Fruit fly (Drosophila melanogaster) whole organism, pupa: ENCODE results near the gene CG31870.

Experiments
- CG10348 ChIP-seq: fragments of 200-800 bp; sonication (Bioruptor generic); IDR thresholded peaks from 2 replicates; pipeline ENCODE4 v1.3.6; 2022; ENCODE audit warnings: missing biosample characterization, missing genetic modification characterization
- CG13204 ChIP-seq: fragments of 200-800 bp; sonication (Bioruptor generic); optimal IDR thresholded peaks from 2 replicates; lab custom pipeline; 2018; ENCODE audit warnings: missing biosample characterization, mild to moderate bottlenecking, missing genetic modification characterization, moderate library complexity
- CG14655 ChIP-seq: fragments of 200-800 bp; sonication (Bioruptor generic); optimal IDR thresholded peaks from 3 replicates; lab custom pipeline; 2017; ENCODE audit warnings: mild to moderate bottlenecking, missing biosample characterization, missing genetic modification reagents, missing genetic modification characterization
- CG32121 ChIP-seq: fragments of 200-800 bp; sonication (Bioruptor generic); IDR thresholded peaks from 2 replicates; pipeline ENCODE4 v1.3.6; 2022; ENCODE audit warnings: missing biosample characterization, missing genetic modification characterization
- CG34367 ChIP-seq: fragments of 200-800 bp; sonication (Bioruptor generic); optimal IDR thresholded peaks from 2 replicates; lab custom pipeline; 2018; ENCODE audit warnings: missing biosample characterization, mild to moderate bottlenecking, missing genetic modification characterization
- CG9948 ChIP-seq: fragments of 200-800 bp; sonication (Bioruptor generic); optimal IDR thresholded peaks from 2 replicates; lab custom pipeline; 2018; ENCODE audit warnings: missing biosample characterization, mild to moderate bottlenecking, missing genetic modification characterization, moderate library complexity
- EcR ChIP-seq: fragments of 200-800 bp; sonication (Bioruptor generic); optimal IDR thresholded peaks from 3 replicates; lab custom pipeline; 2019; ENCODE audit warnings: missing biosample characterization, missing genetic modification characterization, mild to moderate bottlenecking, moderate library complexity, missing genetic modification reagents
- Ets98B ChIP-seq: fragments of 200-800 bp; sonication (Bioruptor generic); IDR thresholded peaks from 2 replicates; pipeline ENCODE4 v1.3.6; 2022; ENCODE audit warnings: missing biosample characterization, missing genetic modification characterization

DNA sequence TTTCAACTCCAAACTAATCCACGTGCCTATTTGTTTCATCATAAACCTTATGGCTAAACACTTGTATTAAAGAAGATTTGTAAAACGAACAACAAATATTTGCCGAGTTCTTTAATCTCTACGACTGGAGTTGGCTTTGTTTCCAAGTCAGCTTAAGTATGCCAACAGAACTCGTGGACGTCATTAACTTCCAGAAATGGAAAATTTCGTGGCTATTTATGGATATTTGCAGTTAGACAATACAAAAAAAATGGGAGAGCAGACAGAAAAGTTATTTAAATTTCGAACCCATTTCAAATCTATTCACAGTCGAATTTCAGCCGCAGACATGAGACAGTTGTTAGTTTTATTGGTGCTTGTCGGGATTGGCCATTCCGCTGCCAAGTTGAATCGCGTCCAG lies 30.4 kb downstream of the CG31870 start, which contains the start of gene CG17134:
- no peak for TF ChIP-seq CG13204 (GFP tag; lab: Kevin White, UChicago)
- TF ChIP-seq CG9948 (tag; lab: Kevin White, UChicago), result no peak
- TF ChIP-seq CG14655, result no peak
- TF ChIP-seq CG10348 (GFP tag; lab: Robert Waterston, UW), result no peak
- no peak for TF ChIP-seq CG34367
- no peak for TF ChIP-seq EcR
- no peak for TF ChIP-seq CG32121 (GFP tag; lab: Robert Waterston, UW)
- TF ChIP-seq Ets98B (GFP tag; lab: Robert Waterston, UW), result no peak
